Worm (Caenorhabditis elegans): Measurements from ENCODE around the gene puf-6.

- no peak for TF ChIP-seq jun-1 (tag; optimal IDR thresholded peaks at IDR 0.05)
- no peak for TF ChIP-seq nhr-12 (tag; optimal IDR thresholded peaks at IDR 0.05)
- no peak for TF ChIP-seq pha-4 (tag; optimal IDR thresholded peaks at IDR 0.05)
- no peak for TF ChIP-seq lin-39 (tag; optimal IDR thresholded peaks at IDR 0.05)
- no peak for TF ChIP-seq ceh-9 (tag; optimal IDR thresholded peaks at IDR 0.05)
- TF ChIP-seq unc-62 (GFP tag; optimal IDR thresholded peaks at IDR 0.05), result no peak
- no peak for TF ChIP-seq nfya-1 (tag; optimal IDR thresholded peaks at IDR 0.05; ENCODE audit: insufficient read depth)
These were observed 30.5 kb upstream of the puf-6 start for ce11 chrII:13073742-13074141.
